Worm (Caenorhabditis elegans) whole organism, mixed stage, embryonic: ENCODE data around the gene C18A11.1.

Experiments used
- ceh-83 ChIP-seq: fragments of 200-800 bp; sonication (Bioruptor generic); optimal IDR thresholded peaks from 2 replicates; lab custom pipeline; 2018; ENCODE audit warnings: mild to moderate bottlenecking, missing genetic modification characterization, missing compliant biosample characterization
- elt-1 ChIP-seq: sonication (generic microtip); optimal IDR thresholded peaks from 2 replicates; lab custom pipeline; 2017; ENCODE audit warnings: missing genetic modification characterization, mild to moderate bottlenecking, missing compliant biosample characterization, antibody characterized with exemption, moderate library complexity, borderline replicate concordance; ENCODE audit not compliant: insufficient read depth
- elt-3 ChIP-seq: fragments of 150-350 bp; optimal IDR thresholded peaks from 2 replicates; lab custom pipeline; 2014; ENCODE audit warnings: missing biosample characterization, missing genetic modification characterization
- lin-13 ChIP-seq: fragments of 150-350 bp; optimal IDR thresholded peaks from 2 replicates; lab custom pipeline; 2014; ENCODE audit warnings: missing biosample characterization, missing genetic modification characterization
- lsy-2 ChIP-seq: fragments of 150-350 bp; optimal IDR thresholded peaks from 2 replicates; lab custom pipeline; 2014; ENCODE audit warnings: missing biosample characterization, missing genetic modification characterization
- nhr-12 ChIP-seq: fragments of 150-350 bp; optimal IDR thresholded peaks from 2 replicates; lab custom pipeline; 2014; ENCODE audit warnings: missing biosample characterization, missing genetic modification characterization
- nhr-2 ChIP-seq: fragments of 150-350 bp; optimal IDR thresholded peaks from 2 replicates; lab custom pipeline; 2014; ENCODE audit warnings: missing biosample characterization, missing genetic modification characterization
- nhr-28 ChIP-seq: fragments of 150-350 bp; optimal IDR thresholded peaks from 2 replicates; lab custom pipeline; 2014; ENCODE audit warnings: missing biosample characterization, missing genetic modification characterization
- pha-4 ChIP-seq: fragments of 150-350 bp; optimal IDR thresholded peaks from 2 replicates; lab custom pipeline; 2018; ENCODE audit warnings: missing biosample characterization, missing genetic modification reagents, missing genetic modification characterization
- snpc-4 ChIP-seq: fragments of 150-350 bp; optimal IDR thresholded peaks from 2 replicates; lab custom pipeline; 2014; ENCODE audit warnings: missing biosample characterization, missing genetic modification characterization
- sptf-1 ChIP-seq: sonication (generic microtip); optimal IDR thresholded peaks from 2 replicates; lab custom pipeline; 2017; ENCODE audit warnings: mild to moderate bottlenecking, missing genetic modification characterization, moderate library complexity, missing compliant biosample characterization
- unc-120 ChIP-seq: sonication (generic microtip); optimal IDR thresholded peaks from 2 replicates; lab custom pipeline; 2017; ENCODE audit warnings: missing genetic modification characterization, missing compliant biosample characterization; ENCODE audit not compliant: poor library complexity, severe bottlenecking
- unc-62 ChIP-seq: fragments of 150-350 bp; optimal IDR thresholded peaks from 2 replicates; lab custom pipeline; 2014; ENCODE audit warnings: missing biosample characterization, missing genetic modification reagents, missing genetic modification characterization
- ztf-11 ChIP-seq: fragments of 150-350 bp; optimal IDR thresholded peaks from 2 replicates; lab custom pipeline; 2014; ENCODE audit warnings: missing biosample characterization, missing genetic modification characterization

DNA sequence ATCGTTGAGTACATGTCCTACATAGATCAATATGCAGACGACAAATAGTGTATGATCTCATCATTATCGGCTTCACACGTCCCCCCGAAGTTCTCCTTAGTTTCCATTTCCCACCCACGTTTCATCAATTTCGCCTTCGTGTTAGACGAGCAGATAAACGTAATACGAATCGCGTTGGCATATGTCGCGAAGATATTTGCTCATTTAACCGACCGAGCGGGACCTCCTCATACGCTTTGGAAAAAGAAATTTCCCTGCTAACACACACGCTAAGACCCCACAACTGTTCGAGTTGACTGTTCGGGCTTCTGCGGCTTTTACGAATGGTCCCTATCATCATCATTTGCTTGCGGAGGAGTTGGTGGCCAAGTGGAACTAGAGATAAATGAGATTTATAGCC lies 14.7 kb upstream of the C18A11.1 start:
- TF ChIP-seq elt-3 (tag; lab: Kevin White, UChicago) (no peak), nhr-28 (tag; lab: Kevin White, UChicago) (no peak), lsy-2 (tag; lab: Kevin White, UChicago) (no peak), ceh-83 (GFP tag; lab: Kevin White, UChicago) (no peak), pha-4 (tag; lab: Kevin White, UChicago) (no peak), ztf-11 (tag; lab: Kevin White, UChicago) (no peak), elt-1 (tag; lab: Kevin White, UChicago) (no peak), snpc-4 (tag; lab: Kevin White, UChicago) (no peak), lin-13 (tag; lab: Kevin White, UChicago) (no peak), unc-120 (tag; lab: Kevin White, UChicago) (peak; percentile 87), sptf-1 (tag; lab: Kevin White, UChicago) (no peak), unc-62 (GFP tag; lab: Kevin White, UChicago) (peak; percentile 71), nhr-2 (tag; lab: Kevin White, UChicago) (no peak), nhr-12 (no peak)
